Worm (Caenorhabditis elegans) whole organism, young adult: ENCODE results near the gene srh-303.

Experiments
- B0035.1 ChIP-seq: sonication (generic microtip); optimal IDR thresholded peaks from 2 replicates; lab custom pipeline; 2016; ENCODE audit warnings: missing genetic modification characterization, mild to moderate bottlenecking, missing compliant biosample characterization, missing genotype, missing genetic modification reagents
- B0336.3 ChIP-seq: fragments of 200-800 bp; sonication (Bioruptor generic); IDR thresholded peaks from 2 replicates; pipeline ENCODE4 v1.3.6; 2022; ENCODE audit warnings: missing genetic modification characterization, missing compliant biosample characterization
- C17E4.6 ChIP-seq: fragments of 200-800 bp; sonication (Bioruptor generic); IDR thresholded peaks from 2 replicates; pipeline ENCODE4 v1.3.6; 2022; ENCODE audit warnings: missing genetic modification reagents, missing genetic modification characterization, missing compliant biosample characterization
- F22D6.2 ChIP-seq: sonication (generic microtip); optimal IDR thresholded peaks from 2 replicates; lab custom pipeline; 2016; ENCODE audit warnings: mild to moderate bottlenecking, missing genetic modification characterization, missing compliant biosample characterization
- F52B5.7 ChIP-seq: sonication (generic microtip); optimal IDR thresholded peaks from 2 replicates; lab custom pipeline; 2016; ENCODE audit warnings: mild to moderate bottlenecking, missing genetic modification characterization, missing compliant biosample characterization
- K11D2.4 ChIP-seq: fragments of 200-800 bp; sonication (Bioruptor generic); IDR thresholded peaks from 2 replicates; pipeline ENCODE4 v1.3.6; 2022; ENCODE audit warnings: missing genetic modification reagents, missing genetic modification characterization, missing compliant biosample characterization
- Y53G8AR.9 ChIP-seq: fragments of 200-800 bp; sonication (Bioruptor generic); conservative IDR thresholded peaks from 2 replicates; pipeline ENCODE4 v1.3.6; 2022; ENCODE audit warnings: missing genetic modification reagents, missing genetic modification characterization, missing compliant biosample characterization
- Y56A3A.18 ChIP-seq: fragments of 200-800 bp; sonication (Bioruptor generic); IDR thresholded peaks from 2 replicates; pipeline ENCODE4 v1.3.6; 2022; ENCODE audit warnings: missing genetic modification reagents, missing genetic modification characterization, missing compliant biosample characterization
- Y95B8A.8 ChIP-seq: fragments of 200-800 bp; sonication (Bioruptor generic); IDR thresholded peaks from 2 replicates; pipeline ENCODE4 v1.3.6; 2022; ENCODE audit warnings: missing genetic modification reagents, missing genetic modification characterization, missing compliant biosample characterization
- akir-1 ChIP-seq: fragments of 200-800 bp; sonication (Bioruptor generic); optimal IDR thresholded peaks from 2 replicates; lab custom pipeline; 2018; ENCODE audit warnings: mild to moderate bottlenecking, missing genetic modification characterization, moderate library complexity, missing compliant biosample characterization
- aptf-2 ChIP-seq: fragments of 200-800 bp; sonication (Bioruptor generic); conservative IDR thresholded peaks from 2 replicates; pipeline ENCODE4 v1.3.6; 2022; ENCODE audit warnings: missing genetic modification reagents, missing genetic modification characterization, missing compliant biosample characterization
- attf-5 ChIP-seq: fragments of 200-800 bp; sonication (Bioruptor generic); optimal IDR thresholded peaks from 2 replicates; lab custom pipeline; 2018; ENCODE audit warnings: mild to moderate bottlenecking, missing genetic modification characterization, missing compliant biosample characterization
- cebp-2 ChIP-seq: fragments of 200-800 bp; sonication (Bioruptor generic); IDR thresholded peaks from 2 replicates; pipeline ENCODE4 v1.3.6; 2022; ENCODE audit warnings: missing genetic modification characterization, missing compliant biosample characterization
- ceh-79 ChIP-seq: sonication (generic microtip); optimal IDR thresholded peaks from 2 replicates; lab custom pipeline; 2017; ENCODE audit warnings: mild to moderate bottlenecking, missing genetic modification characterization, missing compliant biosample characterization
- die-1 ChIP-seq: sonication (generic microtip); optimal IDR thresholded peaks from 2 replicates; lab custom pipeline; 2016; ENCODE audit warnings: missing genotype, mild to moderate bottlenecking, missing genetic modification characterization, missing compliant biosample characterization
- dpl-1 ChIP-seq: fragments of 150-350 bp; optimal IDR thresholded peaks from 2 replicates; lab custom pipeline; 2014; ENCODE audit warnings: missing biosample characterization, missing genetic modification reagents, missing genetic modification characterization
- ekl-4 ChIP-seq: fragments of 200-800 bp; sonication (Bioruptor generic); IDR thresholded peaks from 2 replicates; pipeline ENCODE4 v1.3.6; 2022; ENCODE audit warnings: missing genetic modification reagents, missing genetic modification characterization, missing compliant biosample characterization
- hsf-1 ChIP-seq: fragments of 200-800 bp; sonication (Bioruptor generic); IDR thresholded peaks from 2 replicates; pipeline ENCODE4 v1.3.6; 2022; ENCODE audit warnings: missing genetic modification reagents, missing genetic modification characterization, missing compliant biosample characterization
- lag-1 ChIP-seq: fragments of 200-800 bp; sonication (Bioruptor generic); IDR thresholded peaks from 2 replicates; pipeline ENCODE4 v1.3.6; 2022; ENCODE audit warnings: missing genetic modification reagents, missing genetic modification characterization, missing compliant biosample characterization
- lir-1 ChIP-seq: fragments of 200-800 bp; sonication (Bioruptor generic); conservative IDR thresholded peaks from 2 replicates; pipeline ENCODE4 v1.3.6; 2022; ENCODE audit warnings: missing genetic modification reagents, missing genetic modification characterization, missing compliant biosample characterization
- madf-8 ChIP-seq: fragments of 200-800 bp; sonication (Bioruptor generic); conservative IDR thresholded peaks from 2 replicates; pipeline ENCODE4 v1.3.6; 2022; ENCODE audit warnings: missing genetic modification reagents, missing genetic modification characterization, missing compliant biosample characterization
- mcd-1 ChIP-seq: fragments of 200-800 bp; sonication (Bioruptor generic); IDR thresholded peaks from 2 replicates; pipeline ENCODE4 v1.3.6; 2022; ENCODE audit warnings: missing genetic modification reagents, missing genetic modification characterization, missing compliant biosample characterization
- mel-28 ChIP-seq: sonication (generic microtip); optimal IDR thresholded peaks from 2 replicates; lab custom pipeline; 2016; ENCODE audit warnings: borderline replicate concordance, mild to moderate bottlenecking, missing genetic modification characterization, missing compliant biosample characterization
- mes-4 ChIP-seq: sonication (generic microtip); optimal IDR thresholded peaks from 2 replicates; lab custom pipeline; 2016; ENCODE audit warnings: missing genotype, missing genetic modification characterization, missing compliant biosample characterization
- nfya-1 ChIP-seq: sonication (generic microtip); optimal IDR thresholded peaks from 2 replicates; lab custom pipeline; 2017; ENCODE audit warnings: antibody characterized with exemption, missing compliant biosample characterization, missing genetic modification characterization, borderline replicate concordance; ENCODE audit not compliant: insufficient read depth
- nfya-2 ChIP-seq: fragments of 200-800 bp; sonication (Bioruptor generic); IDR thresholded peaks from 2 replicates; pipeline ENCODE4 v1.3.6; 2022; ENCODE audit warnings: missing genetic modification reagents, missing genetic modification characterization, missing compliant biosample characterization
- nhr-179 ChIP-seq: sonication (generic microtip); optimal IDR thresholded peaks from 2 replicates; lab custom pipeline; 2016; ENCODE audit warnings: mild to moderate bottlenecking, missing genetic modification characterization, missing compliant biosample characterization
- nhr-27 ChIP-seq: fragments of 200-800 bp; sonication (Bioruptor generic); optimal IDR thresholded peaks from 2 replicates; lab custom pipeline; 2018; ENCODE audit warnings: mild to moderate bottlenecking, missing genetic modification characterization, moderate library complexity, missing compliant biosample characterization
- pha-4 ChIP-seq: fragments of 150-350 bp; sonication (generic microtip); optimal IDR thresholded peaks from 2 replicates; lab custom pipeline; 2014; ENCODE audit warnings: missing biosample characterization, missing genetic modification reagents, missing genetic modification characterization
- rpc-1 ChIP-seq, 2 experiments: fragments of 150-350 bp in 1 of 2; sonication (generic microtip) in 1 of 2; optimal IDR thresholded peaks; 2 replicates each; lab custom pipeline; 2014 to 2018; ENCODE audit warnings: missing biosample characterization in 1 of 2, missing genetic modification characterization in 1 of 2, missing genetic modification reagents in 1 of 2, missing genotype in 1 of 2
- sea-2 ChIP-seq: fragments of 200-800 bp; sonication (Bioruptor generic); IDR thresholded peaks from 2 replicates; pipeline ENCODE4 v1.3.6; 2022; ENCODE audit warnings: missing genetic modification characterization, missing compliant biosample characterization
- snpc-1.1 ChIP-seq: sonication (generic microtip); optimal IDR thresholded peaks from 2 replicates; lab custom pipeline; 2017; ENCODE audit warnings: missing genetic modification characterization, mild to moderate bottlenecking, missing compliant biosample characterization, antibody characterized with exemption, moderate library complexity, missing genotype, missing genetic modification reagents; ENCODE audit not compliant: insufficient read depth
- tbp1 ChIP-seq: fragments of 200-800 bp; sonication (Bioruptor generic); optimal IDR thresholded peaks from 2 replicates; lab custom pipeline; 2018; ENCODE audit warnings: mild to moderate bottlenecking, missing genetic modification characterization, missing compliant biosample characterization
- zfh-2 ChIP-seq: fragments of 200-800 bp; sonication (Bioruptor generic); conservative IDR thresholded peaks from 2 replicates; pipeline ENCODE4 v1.3.6; 2022; ENCODE audit warnings: missing genetic modification reagents, missing genetic modification characterization, missing compliant biosample characterization

srh-303 gene

ce11 chrV:17831350-17831749 is at the start of gene srh-303:
Gene srh-303, plus strand, starts transcription at chrV:17831650.
- no peak for TF ChIP-seq dpl-1 (GFP tag; lab: Kevin White, UChicago)
- no peak for TF ChIP-seq nhr-179 (tag; lab: Kevin White, UChicago)
- TF ChIP-seq madf-8 (GFP tag; lab: Robert Waterston, UW): no peak

- TF ChIP-seq Y95B8A.8 (no peak), Y53G8AR.9 (GFP tag; lab: Robert Waterston, UW) (no peak), ceh-79 (tag; lab: Kevin White, UChicago) (no peak), nfya-1 (tag; lab: Kevin White, UChicago) (no peak), dpl-1 (GFP tag; lab: Kevin White, UChicago) (no peak), nfya-2 (GFP tag; lab: Robert Waterston, UW) (no peak), ekl-4 (GFP tag; lab: Robert Waterston, UW) (no peak), K11D2.4 (GFP tag; lab: Robert Waterston, UW) (no peak), lir-1 (GFP tag; lab: Robert Waterston, UW) (no peak), mel-28 (tag; lab: Kevin White, UChicago) (no peak), Y56A3A.18 (no peak), pha-4 (no peak), akir-1 (GFP tag; lab: Kevin White, UChicago) (no peak), attf-5 (no peak), B0336.3 (GFP tag; lab: Robert Waterston, UW) (no peak), die-1 (no peak), nhr-27 (tag; lab: Kevin White, UChicago) (no peak)
These were observed 47.9 kb upstream of the srh-303 start, which contains the start of gene srab-12 for ce11 chrV:17783542-17783941. Gene srab-12, minus strand, starts transcription at chrV:17783642.

- TF ChIP-seq tbp1 (GFP tag; lab: Kevin White, UChicago): peak; percentile 53
- no peak for TF ChIP-seq sea-2 (GFP tag; lab: Robert Waterston, UW)
- TF ChIP-seq aptf-2: no peak
- TF ChIP-seq F52B5.7: no peak
- TF ChIP-seq rpc-1 (optimal IDR thresholded peaks at IDR 0.05; lab: Kevin White, UChicago): no peak
- peak; percentile 41 for TF ChIP-seq rpc-1 (tag; optimal IDR thresholded peaks at IDR 0.05; lab: Kevin White, UChicago)
These were observed 47.1 kb upstream of the srh-303 start for ce11 chrV:17784363-17784762.

ce11 chrV:17790191-17790590 is 41.3 kb upstream of the srh-303 start, which contains the start of gene srh-290:
Gene srh-290, plus strand, starts transcription at chrV:17790491.
- TF ChIP-seq B0336.3 (GFP tag; lab: Robert Waterston, UW) (no peak), C17E4.6 (GFP tag; lab: Robert Waterston, UW) (no peak), lag-1 (GFP tag; lab: Robert Waterston, UW) (no peak), snpc-1.1 (no peak), zfh-2 (GFP tag; lab: Robert Waterston, UW) (no peak), B0035.1 (tag; lab: Kevin White, UChicago) (no peak), hsf-1 (GFP tag; lab: Robert Waterston, UW) (no peak), cebp-2 (GFP tag; lab: Robert Waterston, UW) (no peak), mes-4 (tag; lab: Kevin White, UChicago) (no peak), F22D6.2 (no peak), mcd-1 (no peak)
